Fruit fly (Drosophila melanogaster) whole organism, prepupa: ENCODE data around the gene Cul6.

Experiments
- Blimp-1 ChIP-seq: fragments of 200-800 bp; sonication (Bioruptor generic); optimal IDR thresholded peaks from 3 replicates; lab custom pipeline; 2017; ENCODE audit warnings: missing biosample characterization, missing genetic modification characterization, mild to moderate bottlenecking, moderate library complexity, missing genetic modification reagents
- CG10631 ChIP-seq: fragments of 200-800 bp; sonication (Bioruptor generic); optimal IDR thresholded peaks from 2 replicates; lab custom pipeline; 2016; ENCODE audit warnings: missing biosample characterization, missing genetic modification characterization
- CG10669 ChIP-seq: fragments of 200-800 bp; sonication (Bioruptor generic); optimal IDR thresholded peaks from 3 replicates; lab custom pipeline; 2018; ENCODE audit warnings: missing biosample characterization, mild to moderate bottlenecking, missing genetic modification characterization, moderate library complexity
- CG11762 ChIP-seq: fragments of 200-800 bp; sonication (Bioruptor generic); optimal IDR thresholded peaks from 3 replicates; lab custom pipeline; 2016; ENCODE audit warnings: missing biosample characterization, missing genetic modification characterization; ENCODE audit not compliant: insufficient read depth
- CG11902 ChIP-seq: fragments of 200-800 bp; sonication (Bioruptor generic); optimal IDR thresholded peaks from 3 replicates; lab custom pipeline; 2016; ENCODE audit warnings: missing biosample characterization, missing genetic modification characterization
- CG15336 ChIP-seq: fragments of 200-800 bp; sonication (Bioruptor generic); IDR thresholded peaks from 2 replicates; pipeline ENCODE4 v1.3.6; 2022; ENCODE audit warnings: missing biosample characterization, missing genetic modification characterization
- CG1621 ChIP-seq: fragments of 200-800 bp; sonication (Bioruptor generic); optimal IDR thresholded peaks from 3 replicates; lab custom pipeline; 2018; ENCODE audit warnings: missing biosample characterization, mild to moderate bottlenecking, missing genetic modification characterization
- CG16779 ChIP-seq: fragments of 200-800 bp; sonication (Bioruptor generic); optimal IDR thresholded peaks from 3 replicates; lab custom pipeline; 2017; ENCODE audit warnings: missing biosample characterization, mild to moderate bottlenecking, missing genetic modification characterization
- CG31627 ChIP-seq: fragments of 200-800 bp; sonication (Bioruptor generic); optimal IDR thresholded peaks from 3 replicates; lab custom pipeline; 2016; ENCODE audit warnings: missing biosample characterization, missing genetic modification characterization
- CG32006 ChIP-seq: fragments of 200-800 bp; sonication (Bioruptor generic); optimal IDR thresholded peaks from 3 replicates; lab custom pipeline; 2017; ENCODE audit warnings: missing biosample characterization, mild to moderate bottlenecking, missing genetic modification characterization
- CG34406 ChIP-seq: fragments of 200-800 bp; sonication (Bioruptor generic); optimal IDR thresholded peaks from 3 replicates; lab custom pipeline; 2016; ENCODE audit warnings: missing biosample characterization, missing genetic modification characterization
- CG3919 ChIP-seq: fragments of 200-800 bp; sonication (Bioruptor generic); optimal IDR thresholded peaks from 3 replicates; lab custom pipeline; 2016; ENCODE audit warnings: missing biosample characterization, missing genetic modification characterization
- CG6276 ChIP-seq: fragments of 200-800 bp; sonication (Bioruptor generic); optimal IDR thresholded peaks from 2 replicates; lab custom pipeline; 2017; ENCODE audit warnings: missing biosample characterization, mild to moderate bottlenecking, missing genetic modification characterization
- CG6792 ChIP-seq: fragments of 200-800 bp; sonication (Bioruptor generic); optimal IDR thresholded peaks from 3 replicates; lab custom pipeline; 2016; ENCODE audit warnings: missing biosample characterization, missing genetic modification characterization
- CG6808 ChIP-seq: fragments of 200-800 bp; sonication (Bioruptor generic); optimal IDR thresholded peaks from 3 replicates; lab custom pipeline; 2017; ENCODE audit warnings: missing biosample characterization, missing genetic modification characterization, mild to moderate bottlenecking, moderate library complexity, missing genetic modification reagents
- CG6854 ChIP-seq: fragments of 200-800 bp; sonication (Bioruptor generic); optimal IDR thresholded peaks from 2 replicates; lab custom pipeline; 2017; ENCODE audit warnings: missing biosample characterization, mild to moderate bottlenecking, missing genetic modification characterization
- CG7368 ChIP-seq: fragments of 200-800 bp; sonication (Bioruptor generic); optimal IDR thresholded peaks from 3 replicates; lab custom pipeline; 2016; ENCODE audit warnings: missing biosample characterization, missing genetic modification characterization
- CG8119 ChIP-seq: fragments of 200-800 bp; sonication (Bioruptor generic); IDR thresholded peaks from 3 replicates; pipeline ENCODE4 v1.3.6; 2022; ENCODE audit warnings: missing biosample characterization, missing genetic modification characterization
- CG8319 ChIP-seq: fragments of 200-800 bp; sonication (Bioruptor generic); optimal IDR thresholded peaks from 3 replicates; lab custom pipeline; 2016; ENCODE audit warnings: missing biosample characterization, missing genetic modification characterization
- CG8632 ChIP-seq: fragments of 200-800 bp; sonication (Bioruptor generic); optimal IDR thresholded peaks from 3 replicates; lab custom pipeline; 2016; ENCODE audit warnings: missing biosample characterization, missing genetic modification characterization
- Eip78C ChIP-seq: fragments of 200-800 bp; sonication (Bioruptor generic); peaks from one replicate; lab custom pipeline; 2016; ENCODE audit warnings: missing biosample characterization, missing genetic modification characterization
- Ets96B ChIP-seq: fragments of 200-800 bp; optimal IDR thresholded peaks from 2 replicates; lab custom pipeline; 2019; ENCODE audit warnings: missing biosample characterization, mild to moderate bottlenecking, missing genetic modification characterization, moderate library complexity
- Hr38 ChIP-seq: sonication (Bioruptor generic); optimal IDR thresholded peaks from 2 replicates; lab custom pipeline; 2016; ENCODE audit warnings: missing biosample characterization, missing genetic modification characterization
- Hr39 ChIP-seq: fragments of 200-800 bp; sonication (Bioruptor generic); optimal IDR thresholded peaks from 2 replicates; lab custom pipeline; 2016; ENCODE audit warnings: missing biosample characterization, missing genetic modification characterization
- Hr4 ChIP-seq: fragments of 200-800 bp; sonication (Bioruptor generic); optimal IDR thresholded peaks from 3 replicates; lab custom pipeline; 2016; ENCODE audit warnings: missing biosample characterization, missing genetic modification characterization
- Lpt ChIP-seq: fragments of 200-800 bp; sonication (Bioruptor generic); optimal IDR thresholded peaks from 3 replicates; lab custom pipeline; 2016; ENCODE audit warnings: missing biosample characterization, missing genetic modification characterization
- Met ChIP-seq: fragments of 200-800 bp; sonication (Bioruptor generic); optimal IDR thresholded peaks from 3 replicates; lab custom pipeline; 2016; ENCODE audit warnings: missing biosample characterization, missing genetic modification characterization
- OdsH ChIP-seq: fragments of 200-800 bp; sonication (Bioruptor generic); optimal IDR thresholded peaks from 3 replicates; lab custom pipeline; 2016; ENCODE audit warnings: missing biosample characterization, missing genetic modification characterization
- Sox102F ChIP-seq: fragments of 200-800 bp; sonication (Bioruptor generic); optimal IDR thresholded peaks from 2 replicates; lab custom pipeline; 2016; ENCODE audit warnings: missing biosample characterization, mild to moderate bottlenecking, missing genetic modification characterization
- Sox14 ChIP-seq: fragments of 200-800 bp; sonication (Bioruptor generic); optimal IDR thresholded peaks from 3 replicates; lab custom pipeline; 2016; ENCODE audit warnings: missing biosample characterization, missing genetic modification characterization
- Sox15 ChIP-seq: fragments of 200-800 bp; sonication (Bioruptor generic); optimal IDR thresholded peaks from 3 replicates; lab custom pipeline; 2016; ENCODE audit warnings: missing biosample characterization, missing genetic modification characterization
- achi ChIP-seq: fragments of 200-800 bp; sonication (Bioruptor generic); optimal IDR thresholded peaks from 3 replicates; lab custom pipeline; 2016; ENCODE audit warnings: missing biosample characterization, missing genetic modification characterization
- acj6 ChIP-seq: fragments of 200-800 bp; sonication (Bioruptor generic); optimal IDR thresholded peaks from 3 replicates; lab custom pipeline; 2016; ENCODE audit warnings: missing biosample characterization, missing genetic modification characterization
- cyc ChIP-seq: fragments of 200-800 bp; sonication (Bioruptor generic); optimal IDR thresholded peaks from 3 replicates; lab custom pipeline; 2016; ENCODE audit warnings: missing biosample characterization, missing genetic modification characterization
- dsx ChIP-seq: fragments of 200-800 bp; optimal IDR thresholded peaks from 3 replicates; lab custom pipeline; 2019; ENCODE audit warnings: missing biosample characterization, mild to moderate bottlenecking, missing genetic modification characterization, moderate library complexity; ENCODE audit not compliant: poor library complexity, severe bottlenecking
- esn ChIP-seq: fragments of 200-800 bp; sonication (Bioruptor generic); optimal IDR thresholded peaks from 2 replicates; lab custom pipeline; 2016; ENCODE audit warnings: missing biosample characterization, mild to moderate bottlenecking, missing genetic modification characterization, moderate library complexity
- fd59A ChIP-seq: fragments of 200-800 bp; sonication (Bioruptor generic); optimal IDR thresholded peaks from 2 replicates; lab custom pipeline; 2017; ENCODE audit warnings: missing biosample characterization, mild to moderate bottlenecking, missing genetic modification characterization, missing genetic modification reagents
- fd85E ChIP-seq: fragments of 200-800 bp; sonication (Bioruptor generic); optimal IDR thresholded peaks from 3 replicates; lab custom pipeline; 2016; ENCODE audit warnings: missing biosample characterization, missing genetic modification characterization
- net ChIP-seq: fragments of 200-800 bp; sonication (Bioruptor generic); optimal IDR thresholded peaks from 3 replicates; lab custom pipeline; 2016; ENCODE audit warnings: missing biosample characterization, missing genetic modification characterization
- pdm3 ChIP-seq: fragments of 200-800 bp; sonication (Bioruptor generic); optimal IDR thresholded peaks from 3 replicates; lab custom pipeline; 2016; ENCODE audit warnings: missing biosample characterization, missing genetic modification characterization
- salr ChIP-seq, 2 experiments: fragments of 200-800 bp; sonication (Bioruptor generic); optimal IDR thresholded peaks; 3 replicates each; lab custom pipeline; 2016 to 2018; ENCODE audit warnings: missing biosample characterization in 2 of 2, missing genetic modification characterization in 2 of 2, mild to moderate bottlenecking in 1 of 2
- spab ChIP-seq: fragments of 200-800 bp; sonication (Bioruptor generic); optimal IDR thresholded peaks from 2 replicates; lab custom pipeline; 2017; ENCODE audit warnings: missing biosample characterization, mild to moderate bottlenecking, missing genetic modification characterization, missing genetic modification reagents
- vri ChIP-seq: fragments of 200-800 bp; sonication (Bioruptor generic); optimal IDR thresholded peaks from 3 replicates; lab custom pipeline; 2016; ENCODE audit warnings: missing biosample characterization, mild to moderate bottlenecking, missing genetic modification characterization

Cul6 gene

DNA sequence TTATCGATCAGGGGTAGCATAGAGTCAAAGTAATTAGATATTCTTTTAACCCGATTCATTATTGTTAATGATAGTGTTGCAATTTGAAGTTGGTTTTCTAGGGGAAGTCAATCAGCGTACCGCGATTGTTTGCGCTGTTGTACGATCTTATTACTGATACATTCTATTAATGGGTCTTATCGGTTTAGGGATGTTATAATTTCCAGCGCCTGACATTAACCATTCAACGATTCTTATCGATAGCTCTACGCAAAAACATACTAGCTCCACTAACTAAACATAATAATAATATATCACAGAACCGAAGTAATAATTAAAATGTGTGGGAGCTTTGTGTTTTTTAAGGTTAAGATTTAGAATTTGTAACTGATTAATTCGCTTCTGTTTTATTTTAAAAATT lies at the start of gene Cul6:
Gene Cul6 (minus strand): TSS at position 175 of the 400 bp plus-strand sequence.
- no peak for TF ChIP-seq CG6808 (GFP tag; lab: Kevin White, UChicago)
- TF ChIP-seq esn: peak; percentile 13
- TF ChIP-seq cyc (GFP tag; lab: Kevin White, UChicago): peak; percentile 5
- TF ChIP-seq Eip78C (GFP tag; lab: Kevin White, UChicago): peak; percentile 61
- no peak for TF ChIP-seq CG11762 (GFP tag; lab: Kevin White, UChicago)
- no peak for TF ChIP-seq CG8319 (GFP tag; lab: Kevin White, UChicago)
- TF ChIP-seq, all 60 proteins: peak for 3

DNA sequence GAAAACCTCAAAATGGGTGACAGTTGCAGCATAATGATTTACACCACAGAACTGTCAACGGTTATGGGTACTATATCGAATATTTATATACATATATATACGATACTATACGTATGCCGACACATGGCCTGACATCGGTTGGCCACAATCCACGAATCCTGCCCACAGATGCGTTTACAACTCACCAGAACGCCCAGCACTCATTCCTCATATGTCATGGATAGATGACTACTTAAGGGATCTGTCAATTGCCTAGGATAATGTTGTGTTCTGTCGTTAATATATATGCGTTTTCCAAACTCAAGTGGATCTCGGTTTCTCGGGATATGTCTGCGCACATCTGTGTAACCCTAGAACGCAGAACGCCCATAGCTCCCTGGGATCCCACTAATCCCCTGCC lies 46.9 kb upstream of the Cul6 start:
- TF ChIP-seq CG10669 (GFP tag; lab: Kevin White, UChicago) (no peak), Sox15 (GFP tag; lab: Kevin White, UChicago) (no peak), fd59A (GFP tag; lab: Kevin White, UChicago) (no peak), pdm3 (GFP tag; lab: Kevin White, UChicago) (no peak), CG8119 (no peak), CG11762 (GFP tag; lab: Kevin White, UChicago) (no peak), cyc (GFP tag; lab: Kevin White, UChicago) (no peak), CG16779 (tag; lab: Kevin White, UChicago) (no peak), CG31627 (no peak)

DNA sequence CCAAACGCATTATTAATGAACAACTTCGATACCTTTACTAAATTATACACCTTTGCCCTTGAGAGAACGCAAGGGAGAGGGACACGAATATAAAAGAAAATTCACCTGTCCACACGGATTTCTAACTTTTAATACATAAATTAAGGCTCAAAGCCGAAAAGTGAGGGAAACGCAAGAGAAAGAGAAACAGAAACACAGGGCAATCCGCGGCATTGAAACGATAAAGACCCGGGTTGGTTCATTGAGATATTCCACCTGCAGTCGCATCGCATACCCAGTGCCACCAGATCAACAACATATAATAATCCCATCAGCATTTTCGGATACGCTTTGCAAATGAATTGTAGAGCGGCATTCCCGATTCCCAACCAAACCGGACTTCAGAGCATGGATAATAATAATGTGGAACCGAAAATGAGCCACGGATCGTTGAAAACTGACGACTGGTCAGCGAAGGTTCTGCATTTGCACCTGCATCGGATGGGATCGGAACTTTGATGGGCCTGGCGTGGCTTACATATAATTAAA lies 39.3 kb upstream of the Cul6 start:
- TF ChIP-seq Blimp-1 (no peak), Hr4 (no peak), CG10631 (GFP tag; lab: Kevin White, UChicago) (no peak), Eip78C (GFP tag; lab: Kevin White, UChicago) (peak; percentile 31), CG11902 (GFP tag; lab: Kevin White, UChicago) (no peak)

DNA sequence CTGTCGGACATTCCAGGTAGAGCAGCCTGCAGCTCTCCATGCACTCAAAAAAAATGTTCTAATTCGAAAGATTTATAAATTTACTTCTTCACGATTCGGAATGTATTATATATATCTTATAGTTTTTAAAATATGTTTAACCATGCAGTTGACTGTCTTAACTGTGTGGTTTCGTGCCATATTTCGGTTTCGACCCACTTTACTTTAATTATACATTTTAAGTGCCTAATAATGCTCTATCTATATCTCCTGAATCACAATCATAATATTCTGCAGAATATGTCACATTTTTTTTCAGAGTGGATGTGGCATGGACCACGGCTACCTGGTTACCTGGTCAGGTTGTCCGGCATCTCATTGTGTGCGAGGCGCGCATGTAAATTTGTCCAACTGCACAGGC lies 38.2 kb upstream of the Cul6 start:
- TF ChIP-seq achi (GFP tag; lab: Kevin White, UChicago) (peak; percentile 39), CG3919 (GFP tag; lab: Kevin White, UChicago) (peak; percentile 27), CG10631 (GFP tag; lab: Kevin White, UChicago) (peak; percentile 42), CG8119 (peak; percentile 47; the same call in 2 of the 3 replicates), Sox102F (GFP tag; lab: Kevin White, UChicago) (peak; percentile 3), CG15336 (GFP tag; lab: Robert Waterston, UW) (0 out of 2 replicates have a peak, but pooled peaks have one; percentile 34), CG32006 (GFP tag; lab: Kevin White, UChicago) (peak; percentile 66), CG6854 (GFP tag; lab: Kevin White, UChicago) (no peak), salr (GFP tag; optimal IDR thresholded peaks at IDR 0.05; lab: Kevin White, UChicago) (peak in 1 of 2 experiments; percentile 11), Hr39 (GFP tag; lab: Kevin White, UChicago) (no peak), cyc (GFP tag; lab: Kevin White, UChicago) (no peak), CG11762 (GFP tag; lab: Kevin White, UChicago) (no peak), vri (GFP tag; lab: Kevin White, UChicago) (peak; percentile 15), esn (peak; percentile 38), acj6 (GFP tag; lab: Kevin White, UChicago) (peak; percentile 30), spab (GFP tag; lab: Kevin White, UChicago) (peak; percentile 37), Eip78C (GFP tag; lab: Kevin White, UChicago) (peak; percentile 86), CG8632 (GFP tag; lab: Kevin White, UChicago) (peak; percentile 16), Blimp-1 (no peak), Met (peak; percentile 27), fd85E (GFP tag; lab: Kevin White, UChicago) (no peak), Hr38 (GFP tag; lab: Kevin White, UChicago) (no peak), CG11902 (GFP tag; lab: Kevin White, UChicago) (no peak), Ets96B (tag; lab: Kevin White, UChicago) (peak; percentile 38), CG10669 (GFP tag; lab: Kevin White, UChicago) (peak; percentile 32), Sox14 (no peak), dsx (GFP tag; lab: Kevin White, UChicago) (peak; percentile 35), CG6808 (GFP tag; lab: Kevin White, UChicago) (peak; percentile 55), net (GFP tag; lab: Kevin White, UChicago) (peak; percentile 41), OdsH (GFP tag; lab: Kevin White, UChicago) (no peak), fd59A (GFP tag; lab: Kevin White, UChicago) (no peak), CG1621 (peak; percentile 7), CG34406 (GFP tag; lab: Kevin White, UChicago) (peak; percentile 3), Hr4 (no peak), Lpt (GFP tag; lab: Kevin White, UChicago) (peak; percentile 16), CG7368 (no peak), CG6792 (peak; percentile 11), CG6276 (GFP tag; lab: Kevin White, UChicago) (no peak)
